Worm (Caenorhabditis elegans): ENCODE measurements around the gene F07E5.13.

DNA sequence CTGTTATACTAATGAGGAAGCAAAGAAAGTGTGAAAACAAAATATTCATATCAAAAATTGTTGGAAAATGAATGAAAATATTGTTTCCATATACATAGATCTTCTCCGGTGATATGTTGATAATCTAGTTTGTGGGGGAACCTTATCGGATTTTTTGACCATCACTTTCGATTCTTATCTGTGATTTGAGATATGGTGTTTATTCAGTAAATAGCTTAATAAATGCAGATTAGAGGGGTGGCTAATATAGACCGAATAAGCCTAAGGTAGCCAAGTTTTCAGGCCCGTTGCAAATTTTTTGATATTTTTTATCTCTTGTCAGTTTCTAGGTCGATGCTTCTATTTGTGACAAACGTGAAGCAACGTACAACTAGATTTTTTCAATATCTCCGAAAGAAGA lies 7.5 kb upstream of the F07E5.13 start, which contains the start of gene F07E5.7:
- TF ChIP-seq ztf-29 (GFP tag; IDR thresholded peaks at IDR 0.05): no peak
- no peak for TF ChIP-seq cog-1 (tag; optimal IDR thresholded peaks at IDR 0.05)
- TF ChIP-seq med-1 (GFP tag; optimal IDR thresholded peaks at IDR 0.05; ENCODE audit: insufficient read depth): no peak
- TF ChIP-seq tab-1 (GFP tag; IDR thresholded peaks at IDR 0.05): no peak
